Worm (Caenorhabditis elegans) whole organism, L2 larva: ENCODE measurements around the gene madd-3.

Experiments
- C34F6.9 ChIP-seq: fragments of 150-350 bp; optimal IDR thresholded peaks from 2 replicates; lab custom pipeline; 2014; ENCODE audit warnings: missing biosample characterization, missing genetic modification characterization
- F13H6.1 ChIP-seq: sonication (generic microtip); optimal IDR thresholded peaks from 2 replicates; lab custom pipeline; 2016; ENCODE audit warnings: missing genetic modification characterization, missing compliant biosample characterization
- R02D3.7 ChIP-seq: fragments of 150-350 bp; optimal IDR thresholded peaks from 2 replicates; lab custom pipeline; 2014; ENCODE audit warnings: missing biosample characterization, missing genetic modification characterization
- Y55F3AM.14 ChIP-seq: fragments of 200-800 bp; sonication (Bioruptor generic); optimal IDR thresholded peaks from 2 replicates; lab custom pipeline; 2018; ENCODE audit warnings: mild to moderate bottlenecking, missing genetic modification characterization, missing compliant biosample characterization
- ZK546.5 ChIP-seq: sonication (generic microtip); optimal IDR thresholded peaks from 2 replicates; lab custom pipeline; 2017; ENCODE audit warnings: missing biosample characterization, missing genetic modification characterization
- aly-2 ChIP-seq: fragments of 150-350 bp; optimal IDR thresholded peaks from 2 replicates; lab custom pipeline; 2014; ENCODE audit warnings: missing biosample characterization, missing genetic modification characterization
- ama-1 ChIP-seq: fragments of 150-350 bp; optimal IDR thresholded peaks from 2 replicates; lab custom pipeline; 2018; ENCODE audit warnings: inconsistent platforms
- ceh-16 ChIP-seq: fragments of 150-350 bp; optimal IDR thresholded peaks from 2 replicates; lab custom pipeline; 2014; ENCODE audit warnings: missing biosample characterization, missing genetic modification characterization
- crh-2 ChIP-seq: sonication (generic microtip); optimal IDR thresholded peaks from 2 replicates; lab custom pipeline; 2017; ENCODE audit warnings: missing biosample characterization, missing genetic modification characterization
- dmd-4 ChIP-seq: sonication (generic microtip); optimal IDR thresholded peaks from 2 replicates; lab custom pipeline; 2017; ENCODE audit warnings: missing biosample characterization, missing genetic modification characterization
- egl-27 ChIP-seq: sonication (generic microtip); optimal IDR thresholded peaks from 3 replicates; lab custom pipeline; 2017; ENCODE audit warnings: missing biosample characterization, missing genetic modification reagents, missing genetic modification characterization
- elt-1 ChIP-seq: fragments of 150-350 bp; optimal IDR thresholded peaks from 2 replicates; lab custom pipeline; 2014; ENCODE audit warnings: missing biosample characterization, missing genetic modification characterization
- elt-3 ChIP-seq: sonication (generic microtip); optimal IDR thresholded peaks from 2 replicates; lab custom pipeline; 2017; ENCODE audit warnings: missing biosample characterization, missing genetic modification characterization
- fos-1 ChIP-seq: fragments of 150-350 bp; optimal IDR thresholded peaks from 2 replicates; lab custom pipeline; 2014; ENCODE audit warnings: missing biosample characterization, missing genetic modification characterization
- lin-11 ChIP-seq: fragments of 150-350 bp; sonication (generic microtip); optimal IDR thresholded peaks from 2 replicates; lab custom pipeline; 2014; ENCODE audit warnings: missing biosample characterization, missing genetic modification characterization, inconsistent platforms, mixed read lengths
- lin-13 ChIP-seq: fragments of 150-350 bp; optimal IDR thresholded peaks from 2 replicates; lab custom pipeline; 2014; ENCODE audit warnings: missing biosample characterization, missing genetic modification reagents, missing genetic modification characterization
- lin-39 ChIP-seq: fragments of 150-350 bp; optimal IDR thresholded peaks from 2 replicates; lab custom pipeline; 2014; ENCODE audit warnings: missing biosample characterization, missing genetic modification reagents, missing genetic modification characterization
- lsy-2 ChIP-seq, 2 experiments: fragments of 150-350 bp in 1 of 2; sonication (generic microtip) in 1 of 2; optimal IDR thresholded peaks; 2 replicates each; lab custom pipeline; 2014 to 2017; ENCODE audit warnings: missing biosample characterization in 2 of 2, missing genetic modification characterization in 2 of 2
- mab-5 ChIP-seq: fragments of 150-350 bp; optimal IDR thresholded peaks from 2 replicates; lab custom pipeline; 2014; ENCODE audit warnings: missing biosample characterization, missing genetic modification characterization
- mbf-1 ChIP-seq: sonication (generic microtip); optimal IDR thresholded peaks from 2 replicates; lab custom pipeline; 2017; ENCODE audit warnings: missing biosample characterization, missing genetic modification characterization
- mdl-1 ChIP-seq, 2 experiments: fragments of 150-350 bp in 1 of 2; sonication (generic microtip) in 1 of 2; optimal IDR thresholded peaks; 2 replicates each; lab custom pipeline; 2017; ENCODE audit warnings: missing biosample characterization in 2 of 2, missing genetic modification characterization in 2 of 2
- nhr-10 ChIP-seq: sonication (generic microtip); optimal IDR thresholded peaks from 2 replicates; lab custom pipeline; 2017; ENCODE audit warnings: missing biosample characterization, missing genetic modification characterization
- nhr-11 ChIP-seq: fragments of 150-350 bp; optimal IDR thresholded peaks from 2 replicates; lab custom pipeline; 2014; ENCODE audit warnings: missing biosample characterization, missing genetic modification characterization
- nhr-12 ChIP-seq: fragments of 150-350 bp; optimal IDR thresholded peaks from 2 replicates; lab custom pipeline; 2014; ENCODE audit warnings: missing biosample characterization, missing genetic modification characterization
- nhr-129 ChIP-seq: fragments of 150-350 bp; optimal IDR thresholded peaks from 2 replicates; lab custom pipeline; 2014; ENCODE audit warnings: missing biosample characterization, missing genetic modification characterization
- nhr-21 ChIP-seq: fragments of 150-350 bp; optimal IDR thresholded peaks from 2 replicates; lab custom pipeline; 2014; ENCODE audit warnings: missing biosample characterization, missing genetic modification characterization
- nhr-237 ChIP-seq: fragments of 150-350 bp; optimal IDR thresholded peaks from 2 replicates; lab custom pipeline; 2014; ENCODE audit warnings: missing biosample characterization, missing genetic modification characterization
- nhr-6 ChIP-seq: fragments of 150-350 bp; optimal IDR thresholded peaks from 2 replicates; lab custom pipeline; 2014; ENCODE audit warnings: missing biosample characterization, missing genetic modification characterization
- nhr-77 ChIP-seq: fragments of 150-350 bp; optimal IDR thresholded peaks from 2 replicates; lab custom pipeline; 2014; ENCODE audit warnings: missing biosample characterization, missing genetic modification characterization
- peb-1 ChIP-seq: fragments of 150-350 bp; optimal IDR thresholded peaks from 2 replicates; lab custom pipeline; 2014; ENCODE audit warnings: missing biosample characterization, missing genetic modification characterization
- sem-4 ChIP-seq: fragments of 150-350 bp; optimal IDR thresholded peaks from 2 replicates; lab custom pipeline; 2014; ENCODE audit warnings: missing biosample characterization, missing genetic modification reagents, missing genetic modification characterization
- sma-3 ChIP-seq: sonication (generic microtip); optimal IDR thresholded peaks from 2 replicates; lab custom pipeline; 2016; ENCODE audit warnings: missing genetic modification reagents, missing genetic modification characterization, missing compliant biosample characterization
- sma-9 ChIP-seq, 2 experiments: fragments of 150-350 bp in 1 of 2; sonication (generic microtip) in 1 of 2; optimal IDR thresholded peaks; 2 replicates each; lab custom pipeline; 2014 to 2016; ENCODE audit warnings: missing genetic modification characterization in 2 of 2, mild to moderate bottlenecking in 1 of 2, missing biosample characterization in 1 of 2, missing compliant biosample characterization in 1 of 2, missing genetic modification reagents in 1 of 2, moderate library complexity in 1 of 2
- snpc-4 ChIP-seq: fragments of 150-350 bp; optimal IDR thresholded peaks from 2 replicates; lab custom pipeline; 2014; ENCODE audit warnings: missing biosample characterization, missing genetic modification characterization
- unc-39 ChIP-seq: fragments of 150-350 bp; optimal IDR thresholded peaks from 2 replicates; lab custom pipeline; 2014; ENCODE audit warnings: missing biosample characterization, missing genetic modification characterization
- unc-55 ChIP-seq: fragments of 150-350 bp; sonication (generic microtip); optimal IDR thresholded peaks from 3 replicates; lab custom pipeline; 2014; ENCODE audit warnings: missing biosample characterization, missing genetic modification reagents, missing genetic modification characterization
- zag-1 ChIP-seq: fragments of 150-350 bp; optimal IDR thresholded peaks from 2 replicates; lab custom pipeline; 2014; ENCODE audit warnings: missing biosample characterization, missing genetic modification characterization
- ztf-1 ChIP-seq: fragments of 200-800 bp; sonication (Bioruptor generic); conservative IDR thresholded peaks from 2 replicates; pipeline ENCODE4 v1.3.6; 2022; ENCODE audit warnings: missing genetic modification characterization, missing compliant biosample characterization
- ztf-4 ChIP-seq: fragments of 150-350 bp; optimal IDR thresholded peaks from 2 replicates; lab custom pipeline; 2014; ENCODE audit warnings: missing biosample characterization, missing genetic modification characterization

madd-3 gene

ce11 chrX:14292632-14293031, 3.8 kb downstream of the madd-3 start:
- TF ChIP-seq mbf-1 (tag; lab: Kevin White, UChicago) (no peak), sma-3 (no peak), F13H6.1 (tag; lab: Kevin White, UChicago) (peak; percentile 77), nhr-129 (tag; lab: Kevin White, UChicago) (peak; percentile 47), nhr-21 (tag; lab: Kevin White, UChicago) (no peak), ztf-4 (peak; percentile 18), lsy-2 (tag; optimal IDR thresholded peaks at IDR 0.05; lab: Kevin White, UChicago) (peak in 1 of 2 experiments; percentile 9), sem-4 (tag; lab: Kevin White, UChicago) (peak; percentile 15), fos-1 (tag; lab: Kevin White, UChicago) (no peak), sma-9 (GFP tag; optimal IDR thresholded peaks at IDR 0.05; lab: Kevin White, UChicago) (peak; percentile 65), sma-9 (tag; optimal IDR thresholded peaks at IDR 0.05; lab: Kevin White, UChicago) (no peak), nhr-12 (no peak)

DNA sequence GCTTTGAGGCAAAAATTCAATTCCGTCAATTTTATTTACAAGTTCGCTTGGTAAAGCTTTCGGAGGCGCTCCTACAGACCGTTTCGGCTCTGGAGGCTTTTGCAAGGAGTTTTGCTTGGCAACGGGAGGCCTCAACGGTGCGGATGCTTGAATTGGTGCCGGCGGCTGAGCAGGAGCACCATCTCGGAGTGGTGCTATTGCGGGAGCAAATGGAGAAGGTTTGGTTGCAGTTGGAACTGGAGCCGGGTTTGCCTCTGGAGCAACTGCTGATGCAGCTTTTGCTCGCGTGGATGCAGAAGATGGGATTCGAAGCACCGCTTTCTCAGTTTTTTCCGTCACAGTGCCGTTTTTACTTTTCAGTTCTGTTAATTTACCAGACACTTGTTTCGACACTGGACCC, 6.5 kb downstream of the madd-3 start:
- TF ChIP-seq mbf-1 (tag; lab: Kevin White, UChicago) (no peak), nhr-237 (tag; lab: Kevin White, UChicago) (no peak), nhr-10 (tag; lab: Kevin White, UChicago) (no peak), peb-1 (no peak), ama-1 (no peak), lin-11 (tag; lab: Kevin White, UChicago) (no peak), snpc-4 (tag; lab: Kevin White, UChicago) (no peak), ZK546.5 (tag; lab: Kevin White, UChicago) (no peak), mab-5 (tag; lab: Kevin White, UChicago) (no peak), fos-1 (tag; lab: Kevin White, UChicago) (no peak), nhr-11 (tag; lab: Kevin White, UChicago) (no peak), lin-13 (GFP tag; lab: Kevin White, UChicago) (no peak), Y55F3AM.14 (no peak), elt-1 (no peak), sem-4 (tag; lab: Kevin White, UChicago) (no peak)

DNA sequence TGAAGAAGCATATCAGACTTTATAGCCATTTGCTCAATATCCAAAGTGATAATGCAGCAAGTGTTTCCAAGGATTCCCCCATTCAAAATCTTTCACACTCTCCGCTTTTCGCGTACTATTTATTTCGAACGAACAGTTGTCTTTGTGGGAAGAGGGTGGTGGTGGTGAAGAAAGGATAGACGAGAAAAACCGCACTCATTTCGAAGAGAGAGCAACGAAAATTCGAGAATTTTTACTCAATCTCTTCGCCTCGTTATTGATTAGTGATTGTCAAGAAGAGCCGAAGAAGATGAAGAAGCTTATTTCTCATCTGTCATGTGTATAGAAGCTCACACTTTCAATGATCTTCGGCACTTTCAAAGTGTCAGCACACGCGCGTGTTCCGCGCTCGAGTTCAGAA, 8.6 kb downstream of the madd-3 start:
- TF ChIP-seq F13H6.1 (tag; lab: Kevin White, UChicago) (peak; percentile 87), ZK546.5 (tag; lab: Kevin White, UChicago) (no peak), mdl-1 (tag; optimal IDR thresholded peaks at IDR 0.05; lab: Kevin White, UChicago) (no peak), nhr-77 (no peak), mab-5 (tag; lab: Kevin White, UChicago) (no peak), Y55F3AM.14 (no peak), C34F6.9 (tag; lab: Kevin White, UChicago) (peak; percentile 30), egl-27 (tag; lab: Kevin White, UChicago) (no peak), aly-2 (no peak), zag-1 (tag; lab: Kevin White, UChicago) (no peak), elt-3 (tag; lab: Kevin White, UChicago) (no peak), nhr-12 (no peak), ama-1 (no peak), R02D3.7 (tag; lab: Kevin White, UChicago) (no peak), fos-1 (tag; lab: Kevin White, UChicago) (no peak), elt-1 (no peak), crh-2 (peak; percentile 22), ceh-16 (tag; lab: Kevin White, UChicago) (no peak), sma-3 (no peak), nhr-11 (tag; lab: Kevin White, UChicago) (no peak), sma-9 (GFP tag; optimal IDR thresholded peaks at IDR 0.05; lab: Kevin White, UChicago) (peak; percentile 75), sma-9 (tag; optimal IDR thresholded peaks at IDR 0.05; lab: Kevin White, UChicago) (no peak), ztf-1 (no peak), snpc-4 (tag; lab: Kevin White, UChicago) (no peak), ztf-4 (no peak), peb-1 (no peak), lsy-2 (tag; optimal IDR thresholded peaks at IDR 0.05; lab: Kevin White, UChicago) (peak in 1 of 2 experiments; percentile 51), lin-39 (no peak), lin-11 (tag; lab: Kevin White, UChicago) (no peak), nhr-6 (no peak), dmd-4 (no peak), nhr-237 (tag; lab: Kevin White, UChicago) (no peak), unc-55 (GFP tag; lab: Kevin White, UChicago) (no peak), unc-39 (tag; lab: Kevin White, UChicago) (no peak), nhr-129 (tag; lab: Kevin White, UChicago) (peak; percentile 50)
